Fruit fly (Drosophila melanogaster) whole organism, pupa: ENCODE data around the gene He.

ENCODE experiments used
- CG4496 ChIP-seq: fragments of 200-800 bp; sonication (Bioruptor generic); IDR thresholded peaks from 3 replicates; pipeline ENCODE4 v1.3.6; 2022; ENCODE audit warnings: missing biosample characterization, missing genetic modification characterization
- Ets98B ChIP-seq: fragments of 200-800 bp; sonication (Bioruptor generic); IDR thresholded peaks from 2 replicates; pipeline ENCODE4 v1.3.6; 2022; ENCODE audit warnings: missing biosample characterization, missing genetic modification characterization
- Pif1A ChIP-seq: fragments of 200-800 bp; sonication (Bioruptor generic); optimal IDR thresholded peaks from 3 replicates; lab custom pipeline; 2016; ENCODE audit warnings: missing biosample characterization, missing genetic modification characterization

- TF ChIP-seq Ets98B (GFP tag; lab: Robert Waterston, UW), result no peak
- TF ChIP-seq Pif1A (GFP tag; lab: Kevin White, UChicago), result no peak
- no peak for TF ChIP-seq CG4496
These were observed 46.9 kb upstream of the He start for dm6 chr2L:14019654-14020053.
